Worm (Caenorhabditis elegans): ENCODE results near the gene Y119D3B.12.

Y119D3B.12 gene

DNA sequence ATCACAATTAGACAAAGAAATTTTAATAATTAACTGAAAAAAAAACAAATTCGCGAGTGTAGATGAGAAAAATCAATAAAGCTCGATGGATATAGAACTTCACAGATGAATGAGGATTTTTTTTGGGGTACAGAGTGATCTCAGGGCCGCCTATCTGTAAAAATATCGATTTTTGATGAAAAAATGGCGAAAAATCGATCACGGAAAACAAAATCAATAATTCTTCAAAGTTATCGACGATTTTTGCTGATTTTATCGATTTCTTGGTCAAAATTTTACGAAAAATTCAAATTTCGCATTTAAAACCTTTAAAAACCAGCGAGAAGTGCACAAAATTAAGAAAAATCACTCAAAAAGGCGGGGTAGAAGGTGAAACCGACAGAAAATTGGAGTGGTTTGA, 13.8 kb downstream of the Y119D3B.12 start:
- TF ChIP-seq cog-1 (tag; optimal IDR thresholded peaks at IDR 0.05) = no peak
- TF ChIP-seq T22C8.4 (GFP tag; IDR thresholded peaks at IDR 0.05) = peak; percentile 56

DNA sequence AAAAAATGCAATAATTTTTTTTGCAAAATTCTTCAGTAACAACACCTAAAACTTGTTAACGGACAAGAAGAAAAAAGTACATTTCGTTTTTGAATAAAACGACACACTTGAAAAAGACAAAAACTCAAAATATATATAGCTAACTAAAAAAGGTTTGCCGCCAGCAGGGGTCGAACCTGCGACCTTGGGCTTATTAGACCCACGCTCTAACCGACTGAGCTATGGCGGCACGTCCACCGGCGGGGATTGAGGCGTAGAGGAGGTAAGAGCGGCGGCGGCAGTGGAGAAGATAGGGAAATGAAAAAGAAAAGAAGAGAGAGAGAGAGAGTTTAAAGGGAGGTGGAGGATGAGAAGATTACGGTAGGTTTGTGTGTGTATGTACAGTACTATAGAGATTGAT, 15.9 kb downstream of the Y119D3B.12 start:
- TF ChIP-seq cog-1 (tag; optimal IDR thresholded peaks at IDR 0.05) (no peak), flt-1 (GFP tag; IDR thresholded peaks at IDR 0.05) (peak; percentile 75; the same call in 1 of the 2 replicates), ref-1 (GFP tag; conservative IDR thresholded peaks at IDR 0.05) (peak; percentile 32; the same call in 1 of the 2 replicates), klf-2 (GFP tag; conservative IDR thresholded peaks at IDR 0.05) (0 out of 2 replicates have a peak, but pooled peaks have one; percentile 26), tab-1 (GFP tag; IDR thresholded peaks at IDR 0.05) (peak; percentile 83; the same call in 1 of the 2 replicates), ztf-29 (GFP tag; IDR thresholded peaks at IDR 0.05) (peak; percentile 72; the same call in 1 of the 2 replicates), med-1 (GFP tag; optimal IDR thresholded peaks at IDR 0.05; ENCODE audit: insufficient read depth) (no peak), T22C8.4 (GFP tag; IDR thresholded peaks at IDR 0.05) (no peak), ztf-23 (GFP tag; IDR thresholded peaks at IDR 0.05) (peak; percentile 60)

DNA sequence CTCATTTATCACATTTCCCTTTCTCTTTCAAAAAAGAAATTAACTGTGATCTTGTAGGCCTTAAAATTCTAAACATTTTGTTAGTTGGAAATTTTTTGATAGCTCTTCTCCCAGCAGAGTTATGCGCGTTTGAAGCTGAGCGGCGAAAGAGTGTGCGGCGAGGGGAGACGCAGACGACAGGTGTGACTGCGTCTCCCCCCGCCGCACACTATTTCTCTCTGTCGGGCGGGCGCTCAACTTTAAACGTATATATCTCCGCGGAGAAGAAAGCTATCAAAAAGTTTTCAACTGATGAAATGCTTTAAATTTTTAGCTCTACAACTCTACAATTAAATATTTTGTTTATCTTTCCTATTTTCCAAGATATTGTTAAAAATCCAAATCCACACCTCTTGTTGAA, 16.7 kb downstream of the Y119D3B.12 start:
- no peak for TF ChIP-seq med-1 (GFP tag; optimal IDR thresholded peaks at IDR 0.05; ENCODE audit: insufficient read depth)

DNA sequence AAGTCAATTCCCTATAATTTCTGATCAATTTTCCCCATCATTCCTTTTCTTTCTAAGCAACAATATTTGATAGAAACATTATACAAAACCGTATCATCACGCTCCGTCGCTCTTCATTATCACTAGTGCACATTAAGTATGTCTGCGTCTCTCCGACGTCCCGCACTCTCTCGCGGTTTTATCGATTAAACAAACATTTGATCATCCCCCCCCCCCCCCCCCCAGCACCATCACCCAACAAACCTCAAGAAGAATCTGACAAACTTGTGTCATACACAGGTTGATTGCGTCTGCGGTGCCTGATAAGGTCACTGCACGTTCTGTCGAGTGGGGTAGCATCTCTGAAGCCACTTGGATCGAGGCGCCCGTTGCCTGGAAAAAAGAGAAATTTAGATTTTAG, 17.7 kb downstream of the Y119D3B.12 start:
- TF ChIP-seq tab-1 (GFP tag; IDR thresholded peaks at IDR 0.05) (no peak), ztf-23 (GFP tag; IDR thresholded peaks at IDR 0.05) (no peak), cog-1 (tag; optimal IDR thresholded peaks at IDR 0.05) (no peak), ref-1 (GFP tag; conservative IDR thresholded peaks at IDR 0.05) (no peak), med-1 (GFP tag; optimal IDR thresholded peaks at IDR 0.05; ENCODE audit: insufficient read depth) (no peak)

DNA sequence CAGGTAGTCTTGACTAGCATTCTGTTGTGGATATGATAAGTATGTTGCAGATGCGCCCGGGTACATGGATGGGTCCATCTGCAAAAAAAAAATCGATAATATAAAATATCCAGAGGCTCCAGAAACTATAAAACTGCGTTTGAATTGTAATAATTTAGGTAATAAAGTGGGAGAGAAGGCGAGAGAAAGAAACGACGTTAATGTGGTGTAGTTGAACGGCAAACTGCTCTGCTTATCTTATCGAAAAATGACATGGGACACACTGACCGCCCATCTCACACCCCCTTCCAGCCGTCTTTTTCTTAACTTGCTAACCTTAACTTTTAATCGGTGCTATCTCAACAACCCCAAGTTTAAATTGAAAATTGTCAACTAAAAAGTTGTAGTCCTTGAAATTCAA, 19.6 kb downstream of the Y119D3B.12 start:
- TF ChIP-seq T22C8.4 (GFP tag; IDR thresholded peaks at IDR 0.05) (0 out of 2 replicates have a peak, but pooled peaks have one; percentile 45), tab-1 (GFP tag; IDR thresholded peaks at IDR 0.05) (no peak), cog-1 (tag; optimal IDR thresholded peaks at IDR 0.05) (no peak)

DNA sequence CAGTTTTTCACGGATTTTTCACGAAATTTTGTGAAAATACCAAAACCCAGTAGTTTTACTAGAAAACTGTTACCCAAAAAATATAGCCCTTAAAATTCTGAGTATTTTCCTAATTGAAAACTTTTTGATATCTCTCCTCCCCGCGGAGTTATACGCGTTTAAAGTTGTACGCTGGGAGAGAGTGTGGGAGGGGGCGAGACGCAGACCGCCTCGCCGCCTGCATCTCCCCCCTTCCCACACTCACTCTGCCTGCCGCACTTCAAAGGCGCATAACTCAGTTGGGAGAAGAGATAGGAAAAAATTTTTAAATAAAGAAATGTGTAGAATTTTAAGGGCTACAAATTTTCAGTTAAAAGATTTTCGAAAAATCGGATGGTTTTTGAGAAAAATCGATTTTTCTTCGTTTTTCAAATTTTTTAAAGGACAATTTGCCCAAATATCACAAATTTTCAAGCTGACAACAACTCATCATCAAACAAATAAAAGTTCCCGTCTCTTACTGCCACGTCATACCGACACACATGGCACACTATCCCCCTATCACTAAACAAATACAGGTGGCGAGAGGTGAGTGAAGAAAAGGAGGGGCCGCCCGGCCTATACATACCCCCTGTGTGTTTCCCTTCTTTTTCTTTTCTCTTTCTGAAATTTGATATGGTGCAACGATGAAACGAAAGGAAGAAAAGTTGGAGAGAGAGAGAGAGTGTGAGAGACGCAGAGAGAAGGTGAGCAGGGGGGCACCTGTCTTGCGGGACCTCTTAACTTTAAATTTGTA, 21.2 kb downstream of the Y119D3B.12 start:
- TF ChIP-seq tab-1 (GFP tag; IDR thresholded peaks at IDR 0.05) (no peak), ztf-23 (GFP tag; IDR thresholded peaks at IDR 0.05) (no peak), cog-1 (tag; optimal IDR thresholded peaks at IDR 0.05) (no peak), ztf-29 (GFP tag; IDR thresholded peaks at IDR 0.05) (no peak)

DNA sequence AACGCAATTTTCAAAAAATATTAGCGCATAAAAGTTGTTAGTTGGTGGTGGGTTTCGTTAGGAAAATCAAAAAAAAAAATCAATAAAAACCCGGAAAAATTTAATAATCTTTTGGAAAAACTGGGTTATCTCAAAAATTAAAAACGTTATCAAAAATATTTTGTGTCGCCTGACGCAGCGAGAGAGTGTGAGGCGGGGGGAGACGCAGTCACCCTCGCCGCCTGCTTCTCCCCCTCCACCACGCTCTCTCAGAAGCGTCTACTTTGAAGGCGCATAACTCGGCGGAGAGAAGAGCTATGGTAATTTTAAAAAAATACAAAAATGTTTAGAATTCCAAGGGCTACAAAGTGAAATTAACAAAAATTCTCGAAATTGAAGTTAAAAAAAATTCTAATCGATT, 22.8 kb downstream of the Y119D3B.12 start:
- TF ChIP-seq T22C8.4 (GFP tag; IDR thresholded peaks at IDR 0.05) (no peak), cog-1 (tag; optimal IDR thresholded peaks at IDR 0.05) (no peak), flt-1 (GFP tag; IDR thresholded peaks at IDR 0.05) (no peak), ztf-23 (GFP tag; IDR thresholded peaks at IDR 0.05) (no peak), klf-2 (GFP tag; conservative IDR thresholded peaks at IDR 0.05) (no peak), ref-1 (GFP tag; conservative IDR thresholded peaks at IDR 0.05) (no peak), ztf-29 (GFP tag; IDR thresholded peaks at IDR 0.05) (no peak), med-1 (GFP tag; optimal IDR thresholded peaks at IDR 0.05; ENCODE audit: insufficient read depth) (no peak), tab-1 (GFP tag; IDR thresholded peaks at IDR 0.05) (no peak)

DNA sequence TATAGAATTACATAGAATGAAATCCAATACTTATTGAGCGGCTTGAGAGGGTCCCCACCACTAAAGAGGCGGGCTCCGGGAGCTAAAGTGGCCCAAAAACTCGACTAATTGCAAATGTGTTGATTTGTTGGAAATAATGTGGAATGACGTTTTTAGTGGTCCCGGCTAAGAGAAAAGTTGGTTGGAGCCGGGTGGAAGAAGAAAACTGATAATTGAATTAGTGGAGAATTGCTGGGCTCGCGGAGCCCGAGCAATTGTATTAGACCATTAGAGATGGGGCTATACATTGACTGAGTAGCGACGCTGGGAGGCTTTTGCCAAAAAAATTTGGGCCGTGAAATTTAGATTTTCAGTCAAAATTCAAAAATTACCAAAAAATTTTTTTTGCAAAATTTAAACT, 23.2 kb downstream of the Y119D3B.12 start:
- TF ChIP-seq flt-1 (GFP tag; IDR thresholded peaks at IDR 0.05) = 0 out of 2 replicates have a peak, but pooled peaks have one; percentile 19
- TF ChIP-seq tab-1 (GFP tag; IDR thresholded peaks at IDR 0.05) = no peak

DNA sequence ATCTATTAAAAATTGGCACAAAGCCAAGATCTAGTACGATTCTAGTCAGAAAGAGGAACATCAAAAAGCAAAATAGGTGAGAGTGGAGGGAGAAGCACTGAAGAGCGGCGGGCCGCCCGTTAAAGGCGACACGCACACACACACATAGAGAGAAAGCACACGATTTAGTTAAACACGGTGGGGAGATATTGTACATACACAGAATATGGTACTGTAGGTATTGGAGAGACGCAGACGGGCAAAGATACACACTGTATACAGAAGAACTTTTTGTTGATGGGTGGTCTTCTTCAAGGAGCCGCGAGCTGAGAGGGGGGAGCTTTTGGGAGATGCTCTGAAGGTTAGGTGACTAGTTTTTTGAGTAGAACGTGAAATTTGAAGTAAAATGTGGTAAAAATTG, 23.9 kb downstream of the Y119D3B.12 start:
- TF ChIP-seq tab-1 (GFP tag; IDR thresholded peaks at IDR 0.05) (no peak), ztf-23 (GFP tag; IDR thresholded peaks at IDR 0.05) (0 out of 2 replicates have a peak, but pooled peaks have one; percentile 9)

DNA sequence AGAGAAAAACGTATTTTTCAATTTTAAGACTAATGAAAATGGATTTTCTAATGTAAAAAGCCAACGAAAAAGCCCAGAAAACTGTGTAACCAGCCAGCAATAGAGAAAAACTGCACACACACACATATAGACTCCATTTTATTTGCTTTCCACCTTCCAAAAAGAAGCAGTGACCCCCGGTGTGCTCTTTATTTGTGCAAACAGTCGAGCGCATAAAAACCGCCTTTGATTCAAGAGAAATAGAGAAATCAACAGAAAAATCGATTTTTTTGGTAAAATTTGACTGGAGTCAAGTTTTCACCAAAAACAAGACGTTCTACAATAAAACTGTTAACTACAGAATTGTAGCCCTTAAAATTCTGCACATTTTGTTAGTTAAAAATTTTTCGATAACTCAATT, 26.2 kb downstream of the Y119D3B.12 start:
- no peak for TF ChIP-seq ref-1 (GFP tag; conservative IDR thresholded peaks at IDR 0.05)

DNA sequence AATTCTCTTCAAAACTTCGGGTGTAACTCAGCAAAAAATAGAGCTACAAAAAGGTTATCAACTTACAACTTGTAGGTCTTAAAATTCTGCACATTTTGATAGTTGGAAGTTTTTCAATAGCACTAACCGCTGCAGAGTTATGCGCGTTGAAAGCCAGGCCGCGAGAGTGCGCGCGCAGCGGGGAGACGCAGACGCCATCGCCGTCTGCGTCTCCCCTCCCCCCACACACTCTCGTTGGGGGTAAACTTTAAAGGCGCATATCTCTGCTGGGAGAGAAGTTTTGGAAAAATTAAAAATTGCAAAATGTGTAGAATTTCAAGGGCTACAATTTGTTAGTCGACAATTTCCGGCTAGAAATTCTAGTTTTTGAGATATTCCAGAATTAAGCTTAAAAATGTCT, 27.2 kb downstream of the Y119D3B.12 start:
- TF ChIP-seq klf-2 (GFP tag; conservative IDR thresholded peaks at IDR 0.05) (no peak), med-1 (GFP tag; optimal IDR thresholded peaks at IDR 0.05; ENCODE audit: insufficient read depth) (no peak), cog-1 (tag; optimal IDR thresholded peaks at IDR 0.05) (no peak), ztf-23 (GFP tag; IDR thresholded peaks at IDR 0.05) (no peak), flt-1 (GFP tag; IDR thresholded peaks at IDR 0.05) (no peak), T22C8.4 (GFP tag; IDR thresholded peaks at IDR 0.05) (no peak), ztf-29 (GFP tag; IDR thresholded peaks at IDR 0.05) (no peak)

DNA sequence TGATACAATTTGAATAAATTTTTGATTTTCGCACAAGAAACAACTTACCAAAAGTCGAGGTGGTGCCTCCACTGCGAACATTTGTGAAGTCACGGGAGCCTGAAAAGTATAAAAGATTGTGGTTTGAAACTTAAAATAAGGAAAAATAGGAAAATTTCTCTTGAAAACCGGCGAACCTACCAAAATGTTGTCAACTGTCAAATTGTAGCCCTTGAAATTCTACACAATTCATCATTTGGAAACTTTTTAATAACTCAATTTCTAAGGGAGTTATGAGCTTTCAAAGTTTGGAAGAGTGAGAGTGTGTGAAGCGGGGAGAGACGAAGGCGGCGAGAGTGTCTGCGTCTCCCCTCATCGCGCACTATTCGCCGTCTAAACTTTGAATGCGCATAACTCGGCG, 27.8 kb downstream of the Y119D3B.12 start, which contains the start of gene pes-4:
TSS of gene pes-4 (minus strand) at position 101 of the 400 bp plus-strand sequence.
- TF ChIP-seq ztf-23 (GFP tag; IDR thresholded peaks at IDR 0.05) (no peak), ref-1 (GFP tag; conservative IDR thresholded peaks at IDR 0.05) (no peak), cog-1 (tag; optimal IDR thresholded peaks at IDR 0.05) (no peak), tab-1 (GFP tag; IDR thresholded peaks at IDR 0.05) (no peak), T22C8.4 (GFP tag; IDR thresholded peaks at IDR 0.05) (no peak), med-1 (GFP tag; optimal IDR thresholded peaks at IDR 0.05; ENCODE audit: insufficient read depth) (no peak), flt-1 (GFP tag; IDR thresholded peaks at IDR 0.05) (no peak), klf-2 (GFP tag; conservative IDR thresholded peaks at IDR 0.05) (no peak), ztf-29 (GFP tag; IDR thresholded peaks at IDR 0.05) (no peak)

Data from whole organism, midembryonic.